Fruit fly (Drosophila melanogaster): ENCODE data around the gene CG9536.

CG9536 gene

DNA sequence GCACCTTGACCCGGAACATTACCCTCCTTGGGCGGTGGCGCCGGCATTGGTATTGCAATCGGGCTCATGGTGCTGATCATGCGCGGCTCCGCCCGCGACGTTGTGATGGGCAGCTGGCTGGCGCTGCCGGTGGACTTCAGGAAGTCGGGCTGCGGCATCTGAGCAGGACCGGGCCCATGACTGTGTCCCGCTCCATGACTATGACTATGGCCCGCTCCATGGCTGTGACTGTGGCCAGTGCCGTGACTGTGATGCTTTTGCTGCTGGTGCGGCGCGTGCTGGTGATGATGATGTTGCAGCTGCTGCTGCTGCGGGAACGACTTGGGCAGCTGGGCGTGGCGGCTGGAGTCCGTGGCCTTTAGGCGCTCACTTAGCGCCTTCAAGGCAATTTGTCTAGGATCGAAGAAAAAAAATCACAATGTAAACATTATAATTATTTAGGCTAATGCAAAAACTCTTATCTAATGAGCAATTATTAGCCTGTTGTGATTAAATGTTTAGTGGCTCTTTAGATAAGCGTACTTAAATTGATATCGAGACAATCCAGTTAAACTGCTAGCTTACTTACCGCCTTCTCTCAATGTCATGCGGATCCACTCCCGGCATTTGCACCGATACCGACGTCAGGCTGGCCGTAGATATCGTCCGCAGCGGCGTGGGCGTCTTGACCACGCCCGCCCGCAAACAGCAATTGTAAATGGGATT is 1.7 kb downstream of the CG9536 start:
- TF ChIP-seq MBD-R2 (GFP tag; IDR thresholded peaks at IDR 0.05) (no peak), tll (GFP tag; optimal IDR thresholded peaks at IDR 0.05) (no peak), lab (GFP tag; optimal IDR thresholded peaks at IDR 0.05) (no peak), H15 (GFP tag; IDR thresholded peaks at IDR 0.05) (no peak), HHEX (GFP tag; optimal IDR thresholded peaks at IDR 0.05) (no peak), fd3F (GFP tag; optimal IDR thresholded peaks at IDR 0.05) (no peak), tgo (GFP tag; IDR thresholded peaks at IDR 0.05) (no peak), CG16863 (GFP tag; optimal IDR thresholded peaks at IDR 0.05) (no peak), br (optimal IDR thresholded peaks at IDR 0.05) (no peak), CG1792 (GFP tag; optimal IDR thresholded peaks at IDR 0.05) (no peak), sr (GFP tag; IDR thresholded peaks at IDR 0.05) (no peak), CG4360 (GFP tag; IDR thresholded peaks at IDR 0.05) (no peak), bigmax (GFP tag; optimal IDR thresholded peaks at IDR 0.05) (no peak), dimm (GFP tag; IDR thresholded peaks at IDR 0.05) (no peak), Med (GFP tag) (peak; percentile 21), fu2 (GFP tag; optimal IDR thresholded peaks at IDR 0.05) (no peak), dpn (GFP tag; optimal IDR thresholded peaks at IDR 0.05) (no peak), exex (tag; optimal IDR thresholded peaks at IDR 0.05) (peak; percentile 74), PHDP (tag; optimal IDR thresholded peaks at IDR 0.05) (no peak), CG10979 (tag; optimal IDR thresholded peaks at IDR 0.05) (no peak), CG15073 (GFP tag; optimal IDR thresholded peaks at IDR 0.05) (peak; percentile 66), CG14050 (GFP tag; IDR thresholded peaks at IDR 0.05) (no peak), Dref (GFP tag; IDR thresholded peaks at IDR 0.05) (peak; percentile 25; the same call in 1 of the 2 replicates), Dbx (GFP tag; IDR thresholded peaks at IDR 0.05) (0 out of 3 replicates have a peak, but pooled peaks have one; percentile 53)

DNA sequence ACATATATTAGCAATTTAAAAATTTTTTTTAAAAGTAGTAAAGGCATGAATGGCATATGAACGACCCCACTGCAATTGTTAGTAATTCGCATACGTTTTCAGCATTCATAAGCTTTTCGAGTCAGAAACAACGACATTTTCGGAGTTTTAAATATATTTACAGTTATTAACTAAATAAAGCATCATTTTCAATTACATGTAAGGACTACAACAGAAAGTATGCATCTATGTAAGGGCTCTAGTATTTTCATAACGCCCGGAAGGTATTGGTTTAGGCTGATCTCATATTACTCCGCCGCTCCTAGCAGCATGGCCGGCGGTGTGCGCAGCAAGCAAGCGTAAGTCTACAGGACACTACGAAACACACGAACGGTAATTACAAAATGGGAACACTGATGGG is 2.5 kb downstream of the CG9536 start:
- TF ChIP-seq sens (GFP tag) (peak; percentile 83), tio (GFP tag; optimal IDR thresholded peaks at IDR 0.05) (no peak), Doc3 (GFP tag; IDR thresholded peaks at IDR 0.05; ENCODE audit: partially characterized antibody) (no peak), Med (GFP tag) (peak; percentile 35), CG4820 (GFP tag; optimal IDR thresholded peaks at IDR 0.05) (no peak), CG16779 (GFP tag; IDR thresholded peaks at IDR 0.05) (no peak), pnt (GFP tag; optimal IDR thresholded peaks at IDR 0.05) (no peak), prd (optimal IDR thresholded peaks at IDR 0.05) (no peak), prd (GFP tag; IDR thresholded peaks at IDR 0.05) (0 out of 3 replicates have a peak, but pooled peaks have one; percentile 8), CG11696 (GFP tag; IDR thresholded peaks at IDR 0.05) (peak; percentile 87), chn (GFP tag; optimal IDR thresholded peaks at IDR 0.05) (no peak), CG3847 (GFP tag; IDR thresholded peaks at IDR 0.05) (no peak), CG30431 (GFP tag; optimal IDR thresholded peaks at IDR 0.05) (no peak), MESR4 (GFP tag; optimal IDR thresholded peaks at IDR 0.05) (no peak), otp (GFP tag; IDR thresholded peaks at IDR 0.05) (no peak), fru (optimal IDR thresholded peaks at IDR 0.05) (no peak)
